Worm (Caenorhabditis elegans): ENCODE results near the gene fbxa-80.

fbxa-80 gene

ce11 chrIII:1350745-1351144 lies 35.7 kb upstream of the fbxa-80 start, which contains the start of gene Y82E9BL.3:
Gene Y82E9BL.3 (minus strand): TSS chrIII:1350845.
- TF ChIP-seq Y53F4B.3 (GFP tag; IDR thresholded peaks at IDR 0.05) = no peak
- no peak for TF ChIP-seq die-1 (tag; optimal IDR thresholded peaks at IDR 0.05)
- TF ChIP-seq madf-6 (GFP tag; IDR thresholded peaks at IDR 0.05) = no peak
- TF ChIP-seq C17E4.6 (GFP tag; IDR thresholded peaks at IDR 0.05) = no peak
- no peak for TF ChIP-seq lag-1 (GFP tag; IDR thresholded peaks at IDR 0.05)
- no peak for TF ChIP-seq snpc-1.1 (tag; optimal IDR thresholded peaks at IDR 0.05; ENCODE audit: insufficient read depth)
- TF ChIP-seq pbrm-1 (GFP tag; IDR thresholded peaks at IDR 0.05) = no peak
- no peak for TF ChIP-seq F55B11.4 (tag; optimal IDR thresholded peaks at IDR 0.05; ENCODE audit: borderline replicate concordance, insufficient read depth)

DNA sequence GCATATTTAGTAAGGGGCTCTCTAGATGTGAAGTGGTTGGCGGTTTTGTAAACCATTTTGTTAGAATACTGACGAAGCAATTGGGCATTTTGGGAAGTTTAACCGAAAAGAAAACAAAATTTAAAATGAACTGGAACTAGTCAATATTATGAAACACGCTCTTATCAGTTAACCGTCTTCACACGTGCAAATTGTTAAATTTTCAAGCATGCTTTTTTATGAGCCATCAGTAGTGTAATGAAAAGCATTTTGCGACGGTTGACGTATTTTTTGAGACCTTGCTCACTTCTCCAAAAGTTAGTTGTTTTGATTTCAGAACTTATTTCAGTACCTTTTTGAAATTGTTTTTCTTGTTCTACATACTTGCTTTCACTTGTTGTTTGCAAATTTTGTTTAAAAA lies 34.3 kb upstream of the fbxa-80 start, which contains the start of gene fbxa-25:
TSS of gene fbxa-25 (minus strand) at position 138 of the 400 bp plus-strand sequence.
- TF ChIP-seq nhr-80 (tag; optimal IDR thresholded peaks at IDR 0.05) (peak; percentile 15), F22D6.2 (tag; optimal IDR thresholded peaks at IDR 0.05) (no peak)

- TF ChIP-seq rec-8 (tag; optimal IDR thresholded peaks at IDR 0.05) = no peak
- no peak for TF ChIP-seq snpc-1.3 (tag; optimal IDR thresholded peaks at IDR 0.05; ENCODE audit: insufficient read depth)
- no peak for TF ChIP-seq lsy-27 (tag; optimal IDR thresholded peaks at IDR 0.05; ENCODE audit: borderline replicate concordance, insufficient read depth)
- TF ChIP-seq mcd-1 (GFP tag; IDR thresholded peaks at IDR 0.05) = no peak
- no peak for TF ChIP-seq Y79H2A.3 (GFP tag; conservative IDR thresholded peaks at IDR 0.05)
- no peak for TF ChIP-seq nfyb-1 (GFP tag; IDR thresholded peaks at IDR 0.05)
These were observed 32.5 kb upstream of the fbxa-80 start, which contains the start of gene Y82E9BL.5 for ce11 chrIII:1347539-1347938. Gene Y82E9BL.5 (minus strand): TSS chrIII:1347639.

- TF ChIP-seq snpc-3.4 (tag; optimal IDR thresholded peaks at IDR 0.05) (no peak), nfya-1 (tag; optimal IDR thresholded peaks at IDR 0.05; ENCODE audit: borderline replicate concordance, insufficient read depth) (no peak), unc-62 (GFP tag; optimal IDR thresholded peaks at IDR 0.05) (no peak), madf-8 (GFP tag; conservative IDR thresholded peaks at IDR 0.05) (no peak), lsl-1 (GFP tag; optimal IDR thresholded peaks at IDR 0.05) (no peak), T26A5.8 (tag; optimal IDR thresholded peaks at IDR 0.05) (no peak), F39B2.1 (GFP tag; IDR thresholded peaks at IDR 0.05) (no peak), egl-18 (GFP tag; IDR thresholded peaks at IDR 0.05) (no peak), aptf-2 (GFP tag; conservative IDR thresholded peaks at IDR 0.05) (no peak), efl-1 (GFP tag; optimal IDR thresholded peaks at IDR 0.05) (no peak), egrh-3 (GFP tag; IDR thresholded peaks at IDR 0.05) (no peak), repo-1 (tag; optimal IDR thresholded peaks at IDR 0.05) (no peak), ZK185.1 (tag; optimal IDR thresholded peaks at IDR 0.05; ENCODE audit: poor library complexity, severe bottlenecking) (no peak), hmg-20 (GFP tag; IDR thresholded peaks at IDR 0.05) (no peak), Y67H2A.10 (GFP tag; conservative IDR thresholded peaks at IDR 0.05) (no peak)
These were observed 32.0 kb upstream of the fbxa-80 start for ce11 chrIII:1347003-1347402.

DNA sequence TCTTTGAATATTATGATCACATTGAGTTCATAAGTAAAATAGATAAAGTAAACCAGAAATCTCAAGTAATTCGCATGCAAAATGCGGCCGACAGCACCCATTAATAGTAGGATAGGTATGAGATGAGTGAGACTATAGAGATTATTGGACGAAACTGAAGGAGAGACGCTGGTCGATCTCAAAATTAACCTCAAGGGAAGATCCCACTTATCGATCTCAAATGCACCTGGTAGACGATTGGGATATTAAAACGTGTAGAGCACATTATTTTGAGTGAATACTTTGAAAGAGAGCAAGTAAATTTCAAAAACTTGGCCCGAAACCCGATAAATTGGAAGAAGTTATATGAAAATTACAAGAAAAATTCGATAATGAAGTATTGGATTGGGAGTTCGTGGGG lies 30.7 kb upstream of the fbxa-80 start, which contains the start of gene Y82E9BL.6:
TSS of gene Y82E9BL.6 (minus strand) at position 101 of the 400 bp plus-strand sequence.
- no peak for TF ChIP-seq sea-2 (GFP tag; IDR thresholded peaks at IDR 0.05)
- no peak for TF ChIP-seq lin-54 (GFP tag; optimal IDR thresholded peaks at IDR 0.05)
- TF ChIP-seq C06A6.2 (GFP tag; conservative IDR thresholded peaks at IDR 0.05) = no peak
- no peak for TF ChIP-seq hlh-26 (GFP tag; conservative IDR thresholded peaks at IDR 0.05)
- TF ChIP-seq hlh-12 (tag; optimal IDR thresholded peaks at IDR 0.05) = no peak
- no peak for TF ChIP-seq attf-6 (GFP tag; IDR thresholded peaks at IDR 0.05)
- no peak for TF ChIP-seq nfya-1 (tag; optimal IDR thresholded peaks at IDR 0.05; ENCODE audit: borderline replicate concordance, insufficient read depth)
- no peak for TF ChIP-seq ztf-22 (GFP tag; optimal IDR thresholded peaks at IDR 0.05)
- no peak for TF ChIP-seq die-1 (tag; optimal IDR thresholded peaks at IDR 0.05)
- no peak for TF ChIP-seq lin-40 (tag; optimal IDR thresholded peaks at IDR 0.05)
- no peak for TF ChIP-seq nfya-2 (GFP tag; IDR thresholded peaks at IDR 0.05)
- no peak for TF ChIP-seq mcd-1 (GFP tag; IDR thresholded peaks at IDR 0.05)
- TF ChIP-seq madf-10 (tag; optimal IDR thresholded peaks at IDR 0.05) = no peak
- TF ChIP-seq zim-3 (tag; optimal IDR thresholded peaks at IDR 0.05) = no peak
- no peak for TF ChIP-seq nhr-120 (GFP tag; IDR thresholded peaks at IDR 0.05)
